Fruit fly (Drosophila melanogaster): ENCODE results near the gene CG4565.

DNA sequence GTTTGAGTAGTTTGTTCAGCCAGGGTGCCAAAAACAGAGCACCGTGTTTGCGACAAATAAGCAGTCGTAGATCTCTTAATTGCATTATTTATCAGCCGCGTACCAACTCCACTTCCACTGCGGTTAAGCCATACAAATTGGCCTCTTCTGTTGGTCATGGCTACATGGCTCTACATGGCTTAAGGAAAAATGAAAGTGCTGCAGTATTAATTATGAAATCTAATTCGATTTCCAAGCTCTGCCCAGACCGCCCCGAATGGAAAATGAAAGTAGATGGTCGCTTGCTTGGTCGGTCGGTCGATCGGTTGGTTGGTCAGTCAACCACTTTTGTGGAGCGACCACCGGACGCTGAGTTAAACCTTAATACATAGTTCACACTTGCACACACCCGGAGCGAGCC is 15.6 kb upstream of the CG4565 start:
- TF ChIP-seq lola (GFP tag; optimal IDR thresholded peaks at IDR 0.05) (no peak), pan (optimal IDR thresholded peaks at IDR 0.05) (no peak), Dfd (GFP tag; optimal IDR thresholded peaks at IDR 0.05) (no peak), HLH106 (tag; optimal IDR thresholded peaks at IDR 0.05) (no peak), Hr78 (GFP tag; optimal IDR thresholded peaks at IDR 0.05) (no peak), sv (GFP tag; optimal IDR thresholded peaks at IDR 0.05) (no peak), Rel (GFP tag; optimal IDR thresholded peaks at IDR 0.05) (no peak), Rel (tag; optimal IDR thresholded peaks at IDR 0.05) (no peak), Jra (GFP tag; optimal IDR thresholded peaks at IDR 0.05) (no peak), Mio (GFP tag; optimal IDR thresholded peaks at IDR 0.05) (no peak), CrebA (GFP tag; optimal IDR thresholded peaks at IDR 0.05; ENCODE audit: borderline replicate concordance) (no peak)

Measured in whole organism, wandering third instar larva.